Worm (Caenorhabditis elegans) whole organism, L2 larva: Measurements from ENCODE around the gene F27E5.3.
A peak's percentile ranks its signal among the peaks of the same experiment; 100 is the strongest.

Experiments used
- C34F6.9 ChIP-seq: fragments of 150-350 bp; optimal IDR thresholded peaks from 2 replicates; lab custom pipeline; 2014; ENCODE audit warnings: missing biosample characterization, missing genetic modification characterization
- F13H6.1 ChIP-seq: sonication (generic microtip); optimal IDR thresholded peaks from 2 replicates; lab custom pipeline; 2016; ENCODE audit warnings: missing genetic modification characterization, missing compliant biosample characterization
- ZK546.5 ChIP-seq: sonication (generic microtip); optimal IDR thresholded peaks from 2 replicates; lab custom pipeline; 2017; ENCODE audit warnings: missing biosample characterization, missing genetic modification characterization
- alr-1 ChIP-seq: fragments of 150-350 bp; optimal IDR thresholded peaks from 2 replicates; lab custom pipeline; 2014; ENCODE audit warnings: missing biosample characterization, missing genetic modification characterization
- ama-1 ChIP-seq: fragments of 150-350 bp; optimal IDR thresholded peaks from 2 replicates; lab custom pipeline; 2018; ENCODE audit warnings: inconsistent platforms
- blmp-1 ChIP-seq: sonication (generic microtip); optimal IDR thresholded peaks from 2 replicates; lab custom pipeline; 2017; ENCODE audit warnings: missing genetic modification characterization, mild to moderate bottlenecking, missing compliant biosample characterization, antibody characterized with exemption, moderate library complexity; ENCODE audit not compliant: insufficient read depth
- ceh-82 ChIP-seq: fragments of 150-350 bp; optimal IDR thresholded peaks from 2 replicates; lab custom pipeline; 2014; ENCODE audit warnings: missing biosample characterization, missing genetic modification characterization
- crh-2 ChIP-seq: sonication (generic microtip); optimal IDR thresholded peaks from 2 replicates; lab custom pipeline; 2017; ENCODE audit warnings: missing biosample characterization, missing genetic modification characterization
- dmd-4 ChIP-seq: sonication (generic microtip); optimal IDR thresholded peaks from 2 replicates; lab custom pipeline; 2017; ENCODE audit warnings: missing biosample characterization, missing genetic modification characterization
- egl-27 ChIP-seq: sonication (generic microtip); optimal IDR thresholded peaks from 3 replicates; lab custom pipeline; 2017; ENCODE audit warnings: missing biosample characterization, missing genetic modification reagents, missing genetic modification characterization
- elt-1 ChIP-seq: fragments of 150-350 bp; optimal IDR thresholded peaks from 2 replicates; lab custom pipeline; 2014; ENCODE audit warnings: missing biosample characterization, missing genetic modification characterization
- elt-3 ChIP-seq: sonication (generic microtip); optimal IDR thresholded peaks from 2 replicates; lab custom pipeline; 2017; ENCODE audit warnings: missing biosample characterization, missing genetic modification characterization
- gmeb-1 ChIP-seq: fragments of 150-350 bp; optimal IDR thresholded peaks from 2 replicates; lab custom pipeline; 2014; ENCODE audit warnings: missing biosample characterization, missing genetic modification characterization
- lin-11 ChIP-seq: fragments of 150-350 bp; sonication (generic microtip); optimal IDR thresholded peaks from 2 replicates; lab custom pipeline; 2014; ENCODE audit warnings: missing biosample characterization, missing genetic modification characterization, inconsistent platforms, mixed read lengths
- lin-13 ChIP-seq: fragments of 150-350 bp; optimal IDR thresholded peaks from 2 replicates; lab custom pipeline; 2014; ENCODE audit warnings: missing biosample characterization, missing genetic modification reagents, missing genetic modification characterization
- lsy-2 ChIP-seq, 2 experiments: fragments of 150-350 bp in 1 of 2; sonication (generic microtip) in 1 of 2; optimal IDR thresholded peaks; 2 replicates each; lab custom pipeline; 2014 to 2017; ENCODE audit warnings: missing biosample characterization in 2 of 2, missing genetic modification characterization in 2 of 2
- mab-5 ChIP-seq: fragments of 150-350 bp; optimal IDR thresholded peaks from 2 replicates; lab custom pipeline; 2014; ENCODE audit warnings: missing biosample characterization, missing genetic modification characterization
- mbf-1 ChIP-seq: sonication (generic microtip); optimal IDR thresholded peaks from 2 replicates; lab custom pipeline; 2017; ENCODE audit warnings: missing biosample characterization, missing genetic modification characterization
- mdl-1 ChIP-seq, 2 experiments: fragments of 150-350 bp in 1 of 2; sonication (generic microtip) in 1 of 2; optimal IDR thresholded peaks; 2 replicates each; lab custom pipeline; 2017; ENCODE audit warnings: missing biosample characterization in 2 of 2, missing genetic modification characterization in 2 of 2
- nhr-10 ChIP-seq: sonication (generic microtip); optimal IDR thresholded peaks from 2 replicates; lab custom pipeline; 2017; ENCODE audit warnings: missing biosample characterization, missing genetic modification characterization
- nhr-11 ChIP-seq: fragments of 150-350 bp; optimal IDR thresholded peaks from 2 replicates; lab custom pipeline; 2014; ENCODE audit warnings: missing biosample characterization, missing genetic modification characterization
- nhr-12 ChIP-seq: fragments of 150-350 bp; optimal IDR thresholded peaks from 2 replicates; lab custom pipeline; 2014; ENCODE audit warnings: missing biosample characterization, missing genetic modification characterization
- nhr-129 ChIP-seq: fragments of 150-350 bp; optimal IDR thresholded peaks from 2 replicates; lab custom pipeline; 2014; ENCODE audit warnings: missing biosample characterization, missing genetic modification characterization
- nhr-21 ChIP-seq: fragments of 150-350 bp; optimal IDR thresholded peaks from 2 replicates; lab custom pipeline; 2014; ENCODE audit warnings: missing biosample characterization, missing genetic modification characterization
- nhr-237 ChIP-seq: fragments of 150-350 bp; optimal IDR thresholded peaks from 2 replicates; lab custom pipeline; 2014; ENCODE audit warnings: missing biosample characterization, missing genetic modification characterization
- nhr-25 ChIP-seq: fragments of 150-350 bp; sonication (generic microtip); optimal IDR thresholded peaks from 3 replicates; lab custom pipeline; 2014; ENCODE audit warnings: missing biosample characterization, missing genetic modification characterization
- nhr-77 ChIP-seq: fragments of 150-350 bp; optimal IDR thresholded peaks from 2 replicates; lab custom pipeline; 2014; ENCODE audit warnings: missing biosample characterization, missing genetic modification characterization
- peb-1 ChIP-seq: fragments of 150-350 bp; optimal IDR thresholded peaks from 2 replicates; lab custom pipeline; 2014; ENCODE audit warnings: missing biosample characterization, missing genetic modification characterization
- sem-4 ChIP-seq: fragments of 150-350 bp; optimal IDR thresholded peaks from 2 replicates; lab custom pipeline; 2014; ENCODE audit warnings: missing biosample characterization, missing genetic modification reagents, missing genetic modification characterization
- skn-1 ChIP-seq: sonication (generic microtip); optimal IDR thresholded peaks from 2 replicates; lab custom pipeline; 2017; ENCODE audit warnings: missing biosample characterization, missing genetic modification characterization
- sma-3 ChIP-seq: sonication (generic microtip); optimal IDR thresholded peaks from 2 replicates; lab custom pipeline; 2016; ENCODE audit warnings: missing genetic modification reagents, missing genetic modification characterization, missing compliant biosample characterization
- sma-9 ChIP-seq, 2 experiments: fragments of 150-350 bp in 1 of 2; sonication (generic microtip) in 1 of 2; optimal IDR thresholded peaks; 2 replicates each; lab custom pipeline; 2014 to 2016; ENCODE audit warnings: missing genetic modification characterization in 2 of 2, mild to moderate bottlenecking in 1 of 2, missing biosample characterization in 1 of 2, missing compliant biosample characterization in 1 of 2, missing genetic modification reagents in 1 of 2, moderate library complexity in 1 of 2
- snpc-4 ChIP-seq: fragments of 150-350 bp; optimal IDR thresholded peaks from 2 replicates; lab custom pipeline; 2014; ENCODE audit warnings: missing biosample characterization, missing genetic modification characterization
- unc-39 ChIP-seq: fragments of 150-350 bp; optimal IDR thresholded peaks from 2 replicates; lab custom pipeline; 2014; ENCODE audit warnings: missing biosample characterization, missing genetic modification characterization
- unc-55 ChIP-seq: fragments of 150-350 bp; sonication (generic microtip); optimal IDR thresholded peaks from 3 replicates; lab custom pipeline; 2014; ENCODE audit warnings: missing biosample characterization, missing genetic modification reagents, missing genetic modification characterization
- unc-62 ChIP-seq: fragments of 150-350 bp; optimal IDR thresholded peaks from 2 replicates; lab custom pipeline; 2014; ENCODE audit warnings: missing biosample characterization, missing genetic modification reagents, missing genetic modification characterization
- zag-1 ChIP-seq: fragments of 150-350 bp; optimal IDR thresholded peaks from 2 replicates; lab custom pipeline; 2014; ENCODE audit warnings: missing biosample characterization, missing genetic modification characterization
- ztf-1 ChIP-seq: fragments of 200-800 bp; sonication (Bioruptor generic); conservative IDR thresholded peaks from 2 replicates; pipeline ENCODE4 v1.3.6; 2022; ENCODE audit warnings: missing genetic modification characterization, missing compliant biosample characterization
- ztf-11 ChIP-seq: sonication (generic microtip); optimal IDR thresholded peaks from 2 replicates; lab custom pipeline; 2017; ENCODE audit warnings: missing biosample characterization, missing genetic modification characterization
- ztf-4 ChIP-seq: fragments of 150-350 bp; optimal IDR thresholded peaks from 2 replicates; lab custom pipeline; 2014; ENCODE audit warnings: missing biosample characterization, missing genetic modification characterization

Gene F27E5.3

ce11 chrII:10144092-10144491 lies at the start of gene F27E5.3:
Gene F27E5.3 (minus strand): TSS chrII:10144192.
- TF ChIP-seq nhr-12 (no peak), nhr-77 (tag; lab: Kevin White, UChicago) (no peak), lsy-2 (tag; optimal IDR thresholded peaks at IDR 0.05; lab: Kevin White, UChicago) (no peak), sma-9 (GFP tag; optimal IDR thresholded peaks at IDR 0.05; lab: Kevin White, UChicago) (no peak), sma-9 (tag; optimal IDR thresholded peaks at IDR 0.05; lab: Kevin White, UChicago) (no peak), nhr-10 (tag; lab: Kevin White, UChicago) (no peak), mdl-1 (tag; optimal IDR thresholded peaks at IDR 0.05; lab: Kevin White, UChicago) (no peak), sma-3 (no peak), skn-1 (tag; lab: Kevin White, UChicago) (no peak), nhr-21 (tag; lab: Kevin White, UChicago) (no peak)
- TF ChIP-seq, all 48 proteins: peak for 0

ce11 chrII:10192207-10192606 lies 48.2 kb upstream of the F27E5.3 start, which contains the start of gene R05H5.7:
Gene R05H5.7 (plus strand): TSS chrII:10192507.
- no peak for TF ChIP-seq ztf-4 (tag; lab: Kevin White, UChicago)
- no peak for TF ChIP-seq mbf-1
- TF ChIP-seq sma-9 (GFP tag; optimal IDR thresholded peaks at IDR 0.05; lab: Kevin White, UChicago), result no peak
- no peak for TF ChIP-seq sma-9 (tag; optimal IDR thresholded peaks at IDR 0.05; lab: Kevin White, UChicago)
- no peak for TF ChIP-seq elt-1 (tag; lab: Kevin White, UChicago)
- TF ChIP-seq elt-3 (tag; lab: Kevin White, UChicago), result no peak
- TF ChIP-seq, all 48 proteins: peak for 0

ce11 chrII:10189369-10189768 lies 45.4 kb upstream of the F27E5.3 start, which contains the start of gene cdc-25.4:
Gene cdc-25.4 (minus strand): TSS chrII:10189469.
- no peak for TF ChIP-seq peb-1 (tag; lab: Kevin White, UChicago)
- no peak for TF ChIP-seq nhr-237 (tag; lab: Kevin White, UChicago)
- TF ChIP-seq dmd-4, result no peak
- no peak for TF ChIP-seq ceh-82 (tag; lab: Kevin White, UChicago)
- TF ChIP-seq alr-1 (tag; lab: Kevin White, UChicago), result no peak
- no peak for TF ChIP-seq sma-9 (GFP tag; optimal IDR thresholded peaks at IDR 0.05; lab: Kevin White, UChicago)
- TF ChIP-seq sma-9 (tag; optimal IDR thresholded peaks at IDR 0.05; lab: Kevin White, UChicago), result no peak
- TF ChIP-seq sma-3, result no peak
- TF ChIP-seq nhr-11 (tag; lab: Kevin White, UChicago), result no peak
- TF ChIP-seq unc-55 (GFP tag; lab: Kevin White, UChicago), result no peak
- no peak for TF ChIP-seq lin-11 (tag; lab: Kevin White, UChicago)
- TF ChIP-seq sem-4 (tag; lab: Kevin White, UChicago), result no peak
- TF ChIP-seq unc-39, result no peak

- no peak for TF ChIP-seq lin-13 (GFP tag; lab: Kevin White, UChicago)
- TF ChIP-seq ZK546.5 (tag; lab: Kevin White, UChicago), result no peak
These were observed 43.8 kb upstream of the F27E5.3 start, which contains the start of gene srd-2 for ce11 chrII:10187808-10188207. Gene srd-2 (minus strand): TSS chrII:10187908.

- TF ChIP-seq skn-1 (tag; lab: Kevin White, UChicago) (no peak), F13H6.1 (tag; lab: Kevin White, UChicago) (no peak), blmp-1 (tag; lab: Kevin White, UChicago) (no peak), ZK546.5 (tag; lab: Kevin White, UChicago) (no peak), dmd-4 (no peak), unc-62 (GFP tag; lab: Kevin White, UChicago) (no peak), alr-1 (tag; lab: Kevin White, UChicago) (no peak), nhr-129 (tag; lab: Kevin White, UChicago) (no peak), nhr-25 (tag; lab: Kevin White, UChicago) (no peak)
- TF ChIP-seq, all 48 proteins: peak for 0
These were observed 38.6 kb upstream of the F27E5.3 start, which contains the start of gene srd-1 for ce11 chrII:10182634-10183033. Gene srd-1 (minus strand): TSS chrII:10182734.

ce11 chrII:10174338-10174737 lies 30.3 kb upstream of the F27E5.3 start, which contains the start of gene F33H1.4:
Gene F33H1.4 (plus strand): TSS chrII:10174648.
- TF ChIP-seq sma-3 (peak; percentile 24), unc-62 (GFP tag; lab: Kevin White, UChicago) (no peak), ztf-1 (GFP tag; lab: Robert Waterston, UW) (no peak), nhr-129 (tag; lab: Kevin White, UChicago) (peak; percentile 47), sem-4 (tag; lab: Kevin White, UChicago) (no peak), mbf-1 (no peak), ztf-11 (tag; lab: Kevin White, UChicago) (no peak), crh-2 (tag; lab: Kevin White, UChicago) (no peak), alr-1 (tag; lab: Kevin White, UChicago) (no peak), nhr-10 (tag; lab: Kevin White, UChicago) (no peak), egl-27 (no peak), elt-1 (tag; lab: Kevin White, UChicago) (no peak), ztf-4 (tag; lab: Kevin White, UChicago) (no peak), snpc-4 (tag; lab: Kevin White, UChicago) (no peak), nhr-77 (tag; lab: Kevin White, UChicago) (no peak), nhr-12 (no peak), mab-5 (tag; lab: Kevin White, UChicago) (no peak), ama-1 (lab: Kevin White, UChicago) (no peak), zag-1 (tag; lab: Kevin White, UChicago) (no peak), mdl-1 (tag; optimal IDR thresholded peaks at IDR 0.05; lab: Kevin White, UChicago) (no peak), peb-1 (tag; lab: Kevin White, UChicago) (no peak), lin-13 (GFP tag; lab: Kevin White, UChicago) (peak; percentile 98), F13H6.1 (tag; lab: Kevin White, UChicago) (no peak), gmeb-1 (no peak), C34F6.9 (tag; lab: Kevin White, UChicago) (peak; percentile 76), nhr-21 (tag; lab: Kevin White, UChicago) (peak; percentile 44)
